Fruit fly (Drosophila melanogaster): Measurements from ENCODE around the gene pcx.

DNA sequence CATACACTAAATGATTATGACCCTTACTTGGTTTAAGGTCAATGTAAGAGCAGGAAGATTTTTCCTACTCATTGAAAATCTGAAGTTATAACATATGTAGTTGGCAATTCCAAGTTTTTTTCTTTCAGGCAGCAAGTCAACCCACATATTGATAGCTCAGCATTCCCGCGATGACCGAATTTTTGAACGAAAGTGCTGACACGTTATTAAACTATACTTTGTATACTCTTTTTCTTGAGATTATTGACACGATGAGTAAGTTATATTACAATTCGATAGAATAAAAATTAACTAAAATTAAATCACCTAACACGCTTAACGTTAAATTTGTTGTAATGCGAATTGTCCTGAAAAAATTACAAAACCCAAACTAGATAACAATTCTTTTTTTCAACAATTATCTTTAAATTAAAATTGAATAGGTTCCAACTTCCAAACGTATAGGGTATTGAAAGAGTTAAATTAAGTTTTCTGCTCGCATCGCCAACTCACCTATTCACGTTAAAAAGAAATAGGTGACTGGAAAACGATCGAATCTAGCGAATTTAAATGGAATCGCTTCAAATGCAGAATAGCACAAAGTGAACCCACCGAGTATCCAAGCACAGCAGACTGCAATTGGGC, 50.3 kb downstream of the pcx start, which contains the start of gene Vml:
- TF ChIP-seq CG8478 (optimal IDR thresholded peaks at IDR 0.05): no peak
- no peak for TF ChIP-seq EcR (GFP tag; optimal IDR thresholded peaks at IDR 0.05)
- no peak for TF ChIP-seq usp (GFP tag; optimal IDR thresholded peaks at IDR 0.05)
- TF ChIP-seq Dll (optimal IDR thresholded peaks at IDR 0.05): no peak
- no peak for TF ChIP-seq psq (optimal IDR thresholded peaks at IDR 0.05)
- no peak for TF ChIP-seq pan (optimal IDR thresholded peaks at IDR 0.05)

Measured in whole organism.